Worm (Caenorhabditis elegans) whole organism, young adult: ENCODE measurements around the gene grd-1.
A peak's percentile ranks its signal among the peaks of the same experiment; 100 is the strongest.

Source experiments
- C06A6.2 ChIP-seq: fragments of 200-800 bp; sonication (Bioruptor generic); conservative IDR thresholded peaks from 2 replicates; pipeline ENCODE4 v1.3.6; 2022; ENCODE audit warnings: missing genetic modification characterization, missing compliant biosample characterization
- C17E4.6 ChIP-seq: fragments of 200-800 bp; sonication (Bioruptor generic); IDR thresholded peaks from 2 replicates; pipeline ENCODE4 v1.3.6; 2022; ENCODE audit warnings: missing genetic modification reagents, missing genetic modification characterization, missing compliant biosample characterization
- F10E7.11 ChIP-seq: sonication (generic microtip); optimal IDR thresholded peaks from 2 replicates; lab custom pipeline; 2017; ENCODE audit warnings: mild to moderate bottlenecking, missing genetic modification characterization, moderate library complexity, missing compliant biosample characterization
- F23B12.7 ChIP-seq: sonication (generic microtip); optimal IDR thresholded peaks from 2 replicates; lab custom pipeline; 2017; ENCODE audit warnings: missing genetic modification characterization, mild to moderate bottlenecking, missing compliant biosample characterization, antibody characterized with exemption, moderate library complexity; ENCODE audit not compliant: insufficient read depth
- F33H1.4 ChIP-seq: fragments of 200-800 bp; sonication (Bioruptor generic); IDR thresholded peaks from 2 replicates; pipeline ENCODE4 v1.3.6; 2022; ENCODE audit warnings: missing genetic modification reagents, missing genetic modification characterization, missing compliant biosample characterization
- F52B5.7 ChIP-seq: sonication (generic microtip); optimal IDR thresholded peaks from 2 replicates; lab custom pipeline; 2016; ENCODE audit warnings: mild to moderate bottlenecking, missing genetic modification characterization, missing compliant biosample characterization
- F57C9.4 ChIP-seq: sonication (generic microtip); optimal IDR thresholded peaks from 2 replicates; lab custom pipeline; 2017; ENCODE audit warnings: mild to moderate bottlenecking, missing genetic modification characterization, missing compliant biosample characterization
- T26A5.8 ChIP-seq: sonication (generic microtip); optimal IDR thresholded peaks from 2 replicates; lab custom pipeline; 2016; ENCODE audit warnings: missing genetic modification characterization, missing compliant biosample characterization
- Y53F4B.3 ChIP-seq: fragments of 200-800 bp; sonication (Bioruptor generic); IDR thresholded peaks from 2 replicates; pipeline ENCODE4 v1.3.6; 2022; ENCODE audit warnings: missing genetic modification reagents, missing genetic modification characterization, missing compliant biosample characterization
- akir-1 ChIP-seq: fragments of 200-800 bp; sonication (Bioruptor generic); optimal IDR thresholded peaks from 2 replicates; lab custom pipeline; 2018; ENCODE audit warnings: mild to moderate bottlenecking, missing genetic modification characterization, moderate library complexity, missing compliant biosample characterization
- ama-1 ChIP-seq, 3 experiments: fragments of 150-350 bp in 1 of 3; sonication (generic microtip) in 2 of 3; optimal IDR thresholded peaks; 2 replicates each; lab custom pipeline; 2014 to 2018; ENCODE audit warnings: missing biosample characterization in 2 of 3, missing genetic modification characterization in 2 of 3, missing genetic modification reagents in 2 of 3
- aptf-3 ChIP-seq: fragments of 200-800 bp; sonication (Bioruptor generic); IDR thresholded peaks from 2 replicates; pipeline ENCODE4 v1.3.6; 2022; ENCODE audit warnings: missing genetic modification characterization, missing compliant biosample characterization
- athp-1 ChIP-seq: sonication (generic microtip); optimal IDR thresholded peaks from 2 replicates; lab custom pipeline; 2017; ENCODE audit warnings: mild to moderate bottlenecking, missing genetic modification characterization, missing compliant biosample characterization
- bed-1 ChIP-seq: fragments of 200-800 bp; sonication (Bioruptor generic); IDR thresholded peaks from 2 replicates; pipeline ENCODE4 v1.3.6; 2022; ENCODE audit warnings: missing genetic modification reagents, missing genetic modification characterization, missing compliant biosample characterization
- ceh-100 ChIP-seq: fragments of 200-800 bp; sonication (Bioruptor generic); IDR thresholded peaks from 2 replicates; pipeline ENCODE4 v1.3.6; 2022; ENCODE audit warnings: missing genetic modification reagents, missing genetic modification characterization, missing compliant biosample characterization
- ceh-27 ChIP-seq: fragments of 200-800 bp; sonication (Bioruptor generic); optimal IDR thresholded peaks from 2 replicates; lab custom pipeline; 2018; ENCODE audit warnings: mild to moderate bottlenecking, missing genetic modification characterization, moderate library complexity, missing compliant biosample characterization
- ceh-58 ChIP-seq: fragments of 200-800 bp; sonication (Bioruptor generic); IDR thresholded peaks from 2 replicates; pipeline ENCODE4 v1.3.6; 2022; ENCODE audit warnings: missing genetic modification characterization, missing compliant biosample characterization
- ceh-91 ChIP-seq: fragments of 200-800 bp; sonication (Bioruptor generic); IDR thresholded peaks from 2 replicates; pipeline ENCODE4 v1.3.6; 2022; ENCODE audit warnings: missing genetic modification reagents, missing genetic modification characterization, missing compliant biosample characterization
- die-1 ChIP-seq: sonication (generic microtip); optimal IDR thresholded peaks from 2 replicates; lab custom pipeline; 2016; ENCODE audit warnings: missing genotype, mild to moderate bottlenecking, missing genetic modification characterization, missing compliant biosample characterization
- dpff-1 ChIP-seq: sonication (generic microtip); optimal IDR thresholded peaks from 2 replicates; lab custom pipeline; 2017; ENCODE audit warnings: mild to moderate bottlenecking, missing genetic modification characterization, missing compliant biosample characterization
- dpl-1 ChIP-seq: fragments of 150-350 bp; optimal IDR thresholded peaks from 2 replicates; lab custom pipeline; 2014; ENCODE audit warnings: missing biosample characterization, missing genetic modification reagents, missing genetic modification characterization
- gei-17 ChIP-seq: fragments of 200-800 bp; sonication (Bioruptor generic); optimal IDR thresholded peaks from 2 replicates; lab custom pipeline; 2018; ENCODE audit warnings: mild to moderate bottlenecking, missing genetic modification characterization, missing compliant biosample characterization
- hlh-12 ChIP-seq: sonication (generic microtip); optimal IDR thresholded peaks from 2 replicates; lab custom pipeline; 2016; ENCODE audit warnings: missing genetic modification characterization, missing compliant biosample characterization
- hmg-20 ChIP-seq: fragments of 200-800 bp; sonication (Bioruptor generic); IDR thresholded peaks from 2 replicates; pipeline ENCODE4 v1.3.6; 2022; ENCODE audit warnings: missing genetic modification reagents, missing genetic modification characterization, missing compliant biosample characterization
- hsf-1 ChIP-seq: fragments of 200-800 bp; sonication (Bioruptor generic); IDR thresholded peaks from 2 replicates; pipeline ENCODE4 v1.3.6; 2022; ENCODE audit warnings: missing genetic modification reagents, missing genetic modification characterization, missing compliant biosample characterization
- lin-40 ChIP-seq: sonication (generic microtip); optimal IDR thresholded peaks from 2 replicates; lab custom pipeline; 2016; ENCODE audit warnings: missing genetic modification characterization, mild to moderate bottlenecking, missing compliant biosample characterization, missing genotype, missing genetic modification reagents
- lin-54 ChIP-seq: fragments of 200-800 bp; sonication (Bioruptor generic); optimal IDR thresholded peaks from 2 replicates; lab custom pipeline; 2018; ENCODE audit warnings: mild to moderate bottlenecking, missing genetic modification characterization, missing compliant biosample characterization
- lir-1 ChIP-seq: fragments of 200-800 bp; sonication (Bioruptor generic); conservative IDR thresholded peaks from 2 replicates; pipeline ENCODE4 v1.3.6; 2022; ENCODE audit warnings: missing genetic modification reagents, missing genetic modification characterization, missing compliant biosample characterization
- lsy-27 ChIP-seq: sonication (generic microtip); optimal IDR thresholded peaks from 2 replicates; lab custom pipeline; 2017; ENCODE audit warnings: missing genetic modification characterization, mild to moderate bottlenecking, missing compliant biosample characterization, antibody characterized with exemption, missing genotype, borderline replicate concordance; ENCODE audit not compliant: insufficient read depth
- mel-28 ChIP-seq: sonication (generic microtip); optimal IDR thresholded peaks from 2 replicates; lab custom pipeline; 2016; ENCODE audit warnings: borderline replicate concordance, mild to moderate bottlenecking, missing genetic modification characterization, missing compliant biosample characterization
- nfyb-1 ChIP-seq: fragments of 200-800 bp; sonication (Bioruptor generic); IDR thresholded peaks from 2 replicates; pipeline ENCODE4 v1.3.6; 2022; ENCODE audit warnings: missing genetic modification reagents, missing genetic modification characterization, missing compliant biosample characterization
- nhr-27 ChIP-seq: fragments of 200-800 bp; sonication (Bioruptor generic); optimal IDR thresholded peaks from 2 replicates; lab custom pipeline; 2018; ENCODE audit warnings: mild to moderate bottlenecking, missing genetic modification characterization, moderate library complexity, missing compliant biosample characterization
- nhr-80 ChIP-seq: sonication (generic microtip); optimal IDR thresholded peaks from 2 replicates; lab custom pipeline; 2016; ENCODE audit warnings: missing genetic modification characterization, missing compliant biosample characterization
- pha-4 ChIP-seq: fragments of 150-350 bp; sonication (generic microtip); optimal IDR thresholded peaks from 2 replicates; lab custom pipeline; 2014; ENCODE audit warnings: missing biosample characterization, missing genetic modification reagents, missing genetic modification characterization
- rec-8 ChIP-seq, 2 experiments: sonication (generic microtip); optimal IDR thresholded peaks; 2 replicates each; lab custom pipeline; 2016; ENCODE audit warnings: mild to moderate bottlenecking in 2 of 2, missing genetic modification characterization in 2 of 2, missing genetic modification reagents in 2 of 2, missing genotype in 2 of 2, missing biosample characterization in 1 of 2, missing compliant biosample characterization in 1 of 2, moderate library complexity in 1 of 2
- snpc-1.1 ChIP-seq: sonication (generic microtip); optimal IDR thresholded peaks from 2 replicates; lab custom pipeline; 2017; ENCODE audit warnings: missing genetic modification characterization, mild to moderate bottlenecking, missing compliant biosample characterization, antibody characterized with exemption, moderate library complexity, missing genotype, missing genetic modification reagents; ENCODE audit not compliant: insufficient read depth
- sptf-2 ChIP-seq: fragments of 200-800 bp; sonication (Bioruptor generic); optimal IDR thresholded peaks from 2 replicates; lab custom pipeline; 2018; ENCODE audit warnings: mild to moderate bottlenecking, missing genetic modification characterization, missing compliant biosample characterization
- unc-62 ChIP-seq: fragments of 150-350 bp; optimal IDR thresholded peaks from 2 replicates; lab custom pipeline; 2014; ENCODE audit warnings: missing biosample characterization, missing genetic modification reagents, missing genetic modification characterization
- ztf-22 ChIP-seq: fragments of 200-800 bp; sonication (Bioruptor generic); optimal IDR thresholded peaks from 2 replicates; lab custom pipeline; 2018; ENCODE audit warnings: mild to moderate bottlenecking, missing genetic modification characterization, moderate library complexity, missing compliant biosample characterization

Gene grd-1

DNA sequence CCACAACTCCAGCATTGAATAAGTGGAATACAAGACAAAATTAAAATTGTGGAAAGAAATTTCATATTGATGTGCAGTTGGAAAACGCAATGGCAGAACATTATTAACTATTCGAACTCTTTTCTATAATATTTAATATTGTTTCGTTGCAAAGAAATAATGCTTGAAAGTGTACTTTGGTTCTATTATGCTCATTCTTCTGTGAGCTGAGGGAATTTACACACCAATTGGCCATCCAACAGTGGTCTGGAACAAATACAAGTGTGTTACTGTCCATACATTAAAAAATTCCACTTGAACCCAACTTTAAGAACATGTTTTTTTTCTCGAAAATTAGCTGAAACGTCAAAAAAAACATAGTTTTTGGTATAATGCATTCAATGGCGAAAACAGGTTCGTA is 29.6 kb upstream of the grd-1 start, which contains the start of gene W04G3.13:
Gene W04G3.13 (minus strand): TSS at position 101 of the 400 bp plus-strand sequence.
- TF ChIP-seq unc-62 (GFP tag; lab: Kevin White, UChicago) (no peak), lin-40 (no peak), ceh-100 (GFP tag; lab: Robert Waterston, UW) (no peak), aptf-3 (GFP tag; lab: Robert Waterston, UW) (no peak), Y53F4B.3 (GFP tag; lab: Robert Waterston, UW) (no peak), lsy-27 (no peak), C06A6.2 (GFP tag; lab: Robert Waterston, UW) (no peak), F33H1.4 (GFP tag; lab: Robert Waterston, UW) (no peak), die-1 (tag; lab: Kevin White, UChicago) (no peak), dpff-1 (tag; lab: Kevin White, UChicago) (no peak), mel-28 (no peak), F23B12.7 (tag; lab: Kevin White, UChicago) (no peak), akir-1 (GFP tag; lab: Kevin White, UChicago) (no peak), C17E4.6 (GFP tag; lab: Robert Waterston, UW) (no peak), F10E7.11 (no peak), athp-1 (tag; lab: Kevin White, UChicago) (no peak)

DNA sequence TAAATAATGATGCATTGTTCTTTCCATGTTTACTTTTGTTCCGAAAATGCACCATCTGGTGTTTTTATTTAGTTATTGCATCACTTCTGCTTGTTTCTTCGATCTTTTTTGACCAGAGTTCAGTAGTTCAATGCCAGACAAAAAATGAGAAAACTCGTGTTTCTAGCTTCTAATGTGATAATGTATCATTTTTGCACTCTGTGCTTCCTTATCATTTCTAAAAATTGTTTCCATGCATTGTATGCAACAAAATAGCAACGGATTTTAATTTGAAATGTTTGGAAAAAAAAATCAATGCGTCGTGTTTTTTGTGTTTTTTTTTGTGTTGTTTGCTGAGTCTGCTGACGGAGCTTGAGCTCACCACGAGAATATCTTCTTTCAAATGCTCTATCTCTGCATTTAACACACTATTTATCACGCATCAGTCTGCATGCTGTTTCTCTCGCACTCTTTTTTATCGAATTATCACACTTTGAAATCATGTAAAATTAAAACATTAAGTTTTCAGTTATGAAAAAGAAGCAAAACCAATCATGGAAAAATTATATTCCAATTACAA is 29.0 kb upstream of the grd-1 start, which contains the start of gene sulp-7:
Gene sulp-7 (plus strand): TSS at position 509 of the 559 bp plus-strand sequence.
- TF ChIP-seq Y53F4B.3 (GFP tag; lab: Robert Waterston, UW) (no peak), nhr-80 (peak; percentile 35)

DNA sequence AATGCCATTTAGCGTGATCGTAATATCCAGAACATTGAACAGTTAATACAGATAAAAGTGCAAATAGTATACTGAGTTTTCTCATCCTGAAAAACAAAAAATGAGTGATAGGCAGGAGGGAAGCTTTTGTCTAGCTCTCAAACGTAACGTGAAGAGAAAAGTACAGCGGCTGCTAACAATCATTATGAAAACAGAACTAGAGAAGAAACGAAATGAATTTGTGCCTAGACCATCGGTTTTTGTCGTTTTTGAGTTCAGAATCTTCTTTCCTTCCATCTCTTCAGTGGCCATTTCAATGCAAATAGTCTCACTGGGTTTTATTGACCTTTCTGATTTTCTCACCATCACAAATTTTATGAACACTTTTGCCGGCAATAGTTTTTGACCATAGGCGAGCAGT is 24.1 kb upstream of the grd-1 start, which contains the start of gene W04G3.7:
Gene W04G3.7 (minus strand): TSS at position 101 of the 400 bp plus-strand sequence.
- no peak for TF ChIP-seq sptf-2 (GFP tag; lab: Kevin White, UChicago)
- TF ChIP-seq F33H1.4 (GFP tag; lab: Robert Waterston, UW), result no peak

DNA sequence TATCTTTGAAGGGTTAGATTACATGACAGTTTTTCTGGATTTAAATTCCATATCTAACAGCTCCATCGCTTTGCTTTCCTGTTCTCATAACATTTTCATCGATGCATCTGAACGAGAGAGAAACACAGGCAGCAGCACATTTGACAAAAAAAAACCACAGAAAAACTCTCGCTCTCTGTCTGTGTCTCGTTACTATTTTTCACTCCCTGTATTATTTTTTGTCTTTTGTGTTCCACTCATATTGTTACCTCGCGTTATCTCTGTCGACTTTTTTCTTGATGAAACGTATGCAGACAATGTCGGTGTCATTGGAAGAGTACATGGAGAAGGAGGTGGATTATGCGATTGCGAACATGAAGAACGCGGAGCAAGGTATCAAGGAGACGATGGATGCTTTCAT is 20.3 kb upstream of the grd-1 start, which contains the start of gene W04G3.11:
Gene W04G3.11 (plus strand): TSS at position 244 of the 400 bp plus-strand sequence.
- TF ChIP-seq F57C9.4 (tag; lab: Kevin White, UChicago) (no peak), nhr-80 (peak; percentile 58)

DNA sequence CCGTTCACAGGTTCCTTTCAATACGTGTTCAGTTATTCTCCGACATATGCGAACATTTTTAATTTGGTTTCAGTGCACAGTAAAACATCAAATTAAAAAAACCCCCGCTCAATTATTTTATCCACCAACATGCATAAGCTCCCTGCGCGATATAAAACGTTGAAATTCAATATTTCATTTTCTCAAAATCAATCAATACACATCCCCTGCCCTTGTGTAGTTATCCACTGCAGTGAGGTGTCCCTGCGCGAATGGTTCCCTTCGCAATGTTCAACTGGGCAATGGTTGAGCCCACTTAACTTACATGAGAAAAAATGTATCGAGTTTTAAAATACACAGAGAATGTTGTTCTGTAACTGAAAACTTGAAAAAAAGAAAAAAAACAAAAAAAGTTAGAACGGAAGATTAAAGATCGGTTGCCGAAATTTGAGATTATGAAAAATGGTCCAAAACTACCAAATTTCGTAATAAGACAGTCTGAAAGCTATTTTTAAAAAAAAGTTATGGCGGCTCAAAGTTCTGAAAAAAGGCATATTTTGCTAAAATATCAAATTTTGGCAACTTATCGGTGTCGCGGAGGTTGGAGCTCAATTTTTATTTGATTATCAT is 15.2 kb upstream of the grd-1 start:
- TF ChIP-seq ztf-22, result peak; percentile 97
- TF ChIP-seq nfyb-1 (GFP tag; lab: Robert Waterston, UW), result peak; percentile 99
- peak; percentile 28; the same call in 1 of the 2 replicates for TF ChIP-seq ceh-91
- peak; percentile 97 for TF ChIP-seq hmg-20 (GFP tag; lab: Robert Waterston, UW)
- peak; percentile 96 for TF ChIP-seq bed-1 (GFP tag; lab: Robert Waterston, UW)
- TF ChIP-seq F10E7.11, result peak; percentile 99
- TF ChIP-seq dpl-1, result no peak
- TF ChIP-seq akir-1 (GFP tag; lab: Kevin White, UChicago), result peak; percentile 95
- peak; percentile 70 for TF ChIP-seq hlh-12 (tag; lab: Kevin White, UChicago)
- peak; percentile 99 for TF ChIP-seq F52B5.7
- TF ChIP-seq nhr-27 (tag; lab: Kevin White, UChicago), result peak; percentile 90
- peak; percentile 98 for TF ChIP-seq pha-4 (tag; lab: Kevin White, UChicago)
- no peak for TF ChIP-seq snpc-1.1
- TF ChIP-seq ceh-27, result peak; percentile 100
- TF ChIP-seq T26A5.8 (tag; lab: Kevin White, UChicago), result peak; percentile 72
- TF ChIP-seq hsf-1 (GFP tag; lab: Robert Waterston, UW), result peak; percentile 71
- TF ChIP-seq ceh-58 (GFP tag; lab: Robert Waterston, UW), result peak; percentile 91
- TF ChIP-seq lin-40, result peak; percentile 100
- no peak for TF ChIP-seq ama-1 (optimal IDR thresholded peaks at IDR 0.05; lab: Kevin White, UChicago)
- peak in 1 of 2 experiments; percentile 93 for TF ChIP-seq ama-1 (GFP tag; optimal IDR thresholded peaks at IDR 0.05; lab: Kevin White, UChicago)
- TF ChIP-seq lir-1 (GFP tag; lab: Robert Waterston, UW), result peak; percentile 96
- TF ChIP-seq rec-8 (tag; optimal IDR thresholded peaks at IDR 0.05; lab: Kevin White, UChicago), result peak; percentile 57 to 74
- peak; percentile 94 for TF ChIP-seq lin-54 (GFP tag; lab: Kevin White, UChicago)
- TF ChIP-seq gei-17, result peak; percentile 99
